Fruit fly (Drosophila melanogaster): Measurements from ENCODE around the gene Brd7-9.

- TF ChIP-seq gfzf (GFP tag; optimal IDR thresholded peaks at IDR 0.05) (peak; percentile 92), CG9932 (GFP tag; IDR thresholded peaks at IDR 0.05) (peak; percentile 86)
These were observed 44.7 kb downstream of the Brd7-9 start, which contains the start of the genes Rack1 and mts for dm6 chr2L:7827045-7828004.
